Worm (Caenorhabditis elegans) whole organism, L3 larva: ENCODE data around the gene cya-1.

Source experiments
- fkh-10 ChIP-seq: sonication (generic microtip); optimal IDR thresholded peaks from 2 replicates; lab custom pipeline; 2017; ENCODE audit warnings: missing biosample characterization, missing genetic modification reagents, missing genetic modification characterization
- lsy-12 ChIP-seq: sonication (generic microtip); optimal IDR thresholded peaks from 2 replicates; lab custom pipeline; 2016; ENCODE audit warnings: mild to moderate bottlenecking, missing genetic modification characterization, missing compliant biosample characterization
- mdl-1 ChIP-seq: fragments of 150-350 bp; optimal IDR thresholded peaks from 2 replicates; lab custom pipeline; 2014; ENCODE audit warnings: missing biosample characterization, missing genetic modification characterization
- mml-1 ChIP-seq: fragments of 150-350 bp; sonication (generic microtip); optimal IDR thresholded peaks from 3 replicates; lab custom pipeline; 2014; ENCODE audit warnings: missing biosample characterization, missing genetic modification characterization
- nhr-237 ChIP-seq: fragments of 150-350 bp; optimal IDR thresholded peaks from 2 replicates; lab custom pipeline; 2014; ENCODE audit warnings: missing biosample characterization, missing genetic modification characterization
- nhr-28 ChIP-seq: fragments of 150-350 bp; optimal IDR thresholded peaks from 2 replicates; lab custom pipeline; 2014; ENCODE audit warnings: missing biosample characterization, missing genetic modification characterization
- nhr-76 ChIP-seq: fragments of 150-350 bp; sonication (generic microtip); optimal IDR thresholded peaks from 5 replicates; lab custom pipeline; 2014; ENCODE audit warnings: missing biosample characterization, missing genetic modification characterization
- pqm-1 ChIP-seq: fragments of 150-350 bp; optimal IDR thresholded peaks from 2 replicates; lab custom pipeline; 2017; ENCODE audit warnings: missing biosample characterization, missing genetic modification characterization, inconsistent platforms
- skn-1 ChIP-seq: fragments of 150-350 bp; optimal IDR thresholded peaks from 2 replicates; lab custom pipeline; 2014; ENCODE audit warnings: missing biosample characterization, missing genetic modification characterization
- unc-62 ChIP-seq: fragments of 150-350 bp; sonication (generic microtip); optimal IDR thresholded peaks from 4 replicates; lab custom pipeline; 2014; ENCODE audit warnings: missing biosample characterization, missing genetic modification reagents, missing genetic modification characterization
- zag-1 ChIP-seq: fragments of 150-350 bp; optimal IDR thresholded peaks from 2 replicates; lab custom pipeline; 2014; ENCODE audit warnings: missing biosample characterization, missing genetic modification characterization
- ztf-11 ChIP-seq: fragments of 150-350 bp; optimal IDR thresholded peaks from 2 replicates; lab custom pipeline; 2014; ENCODE audit warnings: missing biosample characterization, missing genetic modification characterization

- TF ChIP-seq skn-1 (no peak), lsy-12 (tag; lab: Kevin White, UChicago) (no peak), ztf-11 (tag; lab: Kevin White, UChicago) (no peak), pqm-1 (no peak), nhr-76 (no peak), nhr-237 (tag; lab: Kevin White, UChicago) (no peak), nhr-28 (tag; lab: Kevin White, UChicago) (no peak), unc-62 (GFP tag; lab: Kevin White, UChicago) (no peak), mdl-1 (tag; lab: Kevin White, UChicago) (no peak), mml-1 (tag; lab: Kevin White, UChicago) (no peak), fkh-10 (GFP tag; lab: Kevin White, UChicago) (no peak), zag-1 (tag; lab: Kevin White, UChicago) (no peak)
Observed at ce11 chrIII:9112479-9112878, 3.4 kb upstream of the cya-1 start.
